Worm (Caenorhabditis elegans) whole organism, mixed stage, embryonic: ENCODE data around the gene F44D12.16.

ENCODE experiments used
- blmp-1 ChIP-seq: fragments of 150-350 bp; optimal IDR thresholded peaks from 2 replicates; lab custom pipeline; 2014; ENCODE audit warnings: missing biosample characterization, missing genetic modification characterization
- elt-1 ChIP-seq: sonication (generic microtip); optimal IDR thresholded peaks from 2 replicates; lab custom pipeline; 2017; ENCODE audit warnings: missing genetic modification characterization, mild to moderate bottlenecking, missing compliant biosample characterization, antibody characterized with exemption, moderate library complexity, borderline replicate concordance; ENCODE audit not compliant: insufficient read depth
- ham-2 ChIP-seq: fragments of 200-800 bp; sonication (Bioruptor generic); optimal IDR thresholded peaks from 2 replicates; lab custom pipeline; 2018; ENCODE audit warnings: mild to moderate bottlenecking, missing genetic modification characterization, missing compliant biosample characterization
- mab-5 ChIP-seq: fragments of 150-350 bp; optimal IDR thresholded peaks from 2 replicates; lab custom pipeline; 2014; ENCODE audit warnings: missing biosample characterization, missing genetic modification characterization
- mls-2 ChIP-seq: sonication (generic microtip); optimal IDR thresholded peaks from 2 replicates; lab custom pipeline; 2016; ENCODE audit warnings: mild to moderate bottlenecking, missing genetic modification characterization, moderate library complexity, missing compliant biosample characterization
- nhr-12 ChIP-seq: fragments of 150-350 bp; optimal IDR thresholded peaks from 2 replicates; lab custom pipeline; 2014; ENCODE audit warnings: missing biosample characterization, missing genetic modification characterization
- nhr-28 ChIP-seq: fragments of 150-350 bp; optimal IDR thresholded peaks from 2 replicates; lab custom pipeline; 2014; ENCODE audit warnings: missing biosample characterization, missing genetic modification characterization
- pha-4 ChIP-seq: fragments of 150-350 bp; optimal IDR thresholded peaks from 2 replicates; lab custom pipeline; 2018; ENCODE audit warnings: missing biosample characterization, missing genetic modification reagents, missing genetic modification characterization
- sem-2 ChIP-seq: fragments of 200-800 bp; sonication (Bioruptor generic); optimal IDR thresholded peaks from 2 replicates; lab custom pipeline; 2018; ENCODE audit warnings: mild to moderate bottlenecking, missing genetic modification characterization, missing compliant biosample characterization
- snpc-4 ChIP-seq: fragments of 150-350 bp; optimal IDR thresholded peaks from 2 replicates; lab custom pipeline; 2014; ENCODE audit warnings: missing biosample characterization, missing genetic modification characterization
- tbx-8 ChIP-seq: fragments of 200-800 bp; sonication (Bioruptor generic); optimal IDR thresholded peaks from 2 replicates; lab custom pipeline; 2018; ENCODE audit warnings: mild to moderate bottlenecking, missing genetic modification characterization, moderate library complexity, missing compliant biosample characterization
- unc-39 ChIP-seq: fragments of 150-350 bp; optimal IDR thresholded peaks from 2 replicates; lab custom pipeline; 2014; ENCODE audit warnings: missing biosample characterization, missing genetic modification characterization
- unc-62 ChIP-seq: fragments of 150-350 bp; optimal IDR thresholded peaks from 2 replicates; lab custom pipeline; 2014; ENCODE audit warnings: missing biosample characterization, missing genetic modification reagents, missing genetic modification characterization
- ztf-11 ChIP-seq: fragments of 150-350 bp; optimal IDR thresholded peaks from 2 replicates; lab custom pipeline; 2014; ENCODE audit warnings: missing biosample characterization, missing genetic modification characterization

- TF ChIP-seq nhr-12 (no peak), mls-2 (tag; lab: Kevin White, UChicago) (no peak), snpc-4 (tag; lab: Kevin White, UChicago) (no peak), ztf-11 (no peak), ham-2 (GFP tag; lab: Kevin White, UChicago) (no peak), blmp-1 (tag; lab: Kevin White, UChicago) (peak; percentile 82), unc-39 (no peak), mab-5 (no peak), nhr-28 (tag; lab: Kevin White, UChicago) (no peak), pha-4 (tag; lab: Kevin White, UChicago) (peak; percentile 57), tbx-8 (GFP tag; lab: Kevin White, UChicago) (no peak), elt-1 (tag; lab: Kevin White, UChicago) (no peak), sem-2 (no peak), unc-62 (GFP tag; lab: Kevin White, UChicago) (no peak)
Measured at ce11 chrIV:10007758-10008157, 21.1 kb upstream of the F44D12.16 start.
